Worm (Caenorhabditis elegans): ENCODE measurements around the gene R03G8.1.

DNA sequence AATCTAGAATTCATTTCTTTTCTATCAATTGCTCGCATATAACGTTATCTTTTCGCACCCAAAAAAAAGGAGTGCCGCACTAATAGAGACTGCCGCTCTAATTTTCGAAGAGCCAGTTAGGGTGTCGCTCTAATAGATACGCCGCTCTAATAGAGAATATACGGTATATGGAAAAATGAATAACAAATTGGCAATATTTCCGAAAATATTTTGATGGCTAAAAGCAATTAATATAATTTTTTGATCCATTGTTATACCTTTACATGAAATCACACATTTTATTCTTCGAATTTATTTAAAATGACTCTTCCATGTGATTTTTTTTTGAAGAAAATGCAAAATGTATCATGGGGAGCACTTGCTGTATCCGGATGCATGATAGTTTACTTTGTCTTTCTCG is 6.5 kb upstream of the R03G8.1 start, which contains the start of gene K03A11.4:
- TF ChIP-seq ama-1 (optimal IDR thresholded peaks at IDR 0.05) (no peak), tbx-11 (GFP tag; IDR thresholded peaks at IDR 0.05) (no peak), ceh-36 (tag; optimal IDR thresholded peaks at IDR 0.05) (no peak)
